Worm (Caenorhabditis elegans) whole organism, L4 larva: ENCODE measurements around the gene F53C11.9.

ENCODE experiments used
- F10B5.3 ChIP-seq: sonication (generic microtip); optimal IDR thresholded peaks from 2 replicates; lab custom pipeline; 2016; ENCODE audit warnings: mild to moderate bottlenecking, missing genetic modification characterization, missing compliant biosample characterization
- F37D6.2 ChIP-seq: sonication (generic microtip); optimal IDR thresholded peaks from 2 replicates; lab custom pipeline; 2016; ENCODE audit warnings: mild to moderate bottlenecking, missing genetic modification characterization, missing compliant biosample characterization
- Y5F2A.4 ChIP-seq: fragments of 200-800 bp; sonication (Bioruptor generic); optimal IDR thresholded peaks from 2 replicates; lab custom pipeline; 2018; ENCODE audit warnings: mild to moderate bottlenecking, missing genetic modification characterization, missing compliant biosample characterization
- Y75B8A.6 ChIP-seq: fragments of 200-800 bp; sonication (Bioruptor generic); IDR thresholded peaks from 2 replicates; pipeline ENCODE4 v1.3.6; 2022; ENCODE audit warnings: missing genetic modification reagents, missing genetic modification characterization, missing compliant biosample characterization
- ZK546.5 ChIP-seq, 2 experiments: sonication (generic microtip); optimal IDR thresholded peaks; 2 replicates each; lab custom pipeline; 2017; ENCODE audit warnings: missing biosample characterization in 2 of 2, missing genetic modification characterization in 2 of 2
- aha-1 ChIP-seq: fragments of 150-350 bp; peaks from one replicate; lab custom pipeline; 2014; ENCODE audit warnings: missing biosample characterization, missing genetic modification characterization
- ama-1 ChIP-seq: fragments of 150-350 bp; optimal IDR thresholded peaks from 2 replicates; lab custom pipeline; 2014; ENCODE audit warnings: inconsistent platforms, mixed read lengths
- arid-1 ChIP-seq: fragments of 200-800 bp; sonication (Bioruptor generic); conservative IDR thresholded peaks from 2 replicates; pipeline ENCODE4 v1.3.6; 2022; ENCODE audit warnings: missing genetic modification reagents, missing genetic modification characterization, missing compliant biosample characterization
- ceh-44 ChIP-seq: fragments of 200-800 bp; sonication (Bioruptor generic); IDR thresholded peaks from 2 replicates; pipeline ENCODE4 v1.3.6; 2022; ENCODE audit warnings: missing genetic modification reagents, missing genetic modification characterization, missing compliant biosample characterization
- ceh-62 ChIP-seq: sonication (generic microtip); optimal IDR thresholded peaks from 2 replicates; lab custom pipeline; 2017; ENCODE audit warnings: missing biosample characterization, missing genetic modification characterization
- daf-12 ChIP-seq: fragments of 150-350 bp; optimal IDR thresholded peaks from 2 replicates; lab custom pipeline; 2014; ENCODE audit warnings: missing biosample characterization, missing genetic modification reagents, missing genetic modification characterization
- daf-16 ChIP-seq, 3 experiments: sonication (generic microtip); optimal IDR thresholded peaks; 2 replicates each; lab custom pipeline; 2016 to 2017; ENCODE audit warnings: missing genetic modification characterization in 3 of 3, missing genetic modification reagents in 3 of 3, mild to moderate bottlenecking in 2 of 3, missing compliant biosample characterization in 2 of 3, missing biosample characterization in 1 of 3, moderate library complexity in 1 of 3
- dmd-6 ChIP-seq: fragments of 200-800 bp; sonication (Bioruptor generic); IDR thresholded peaks from 2 replicates; pipeline ENCODE4 v1.3.6; 2022; ENCODE audit warnings: missing genetic modification reagents, missing genetic modification characterization, missing compliant biosample characterization
- dmd-9 ChIP-seq: fragments of 200-800 bp; sonication (Bioruptor generic); IDR thresholded peaks from 2 replicates; pipeline ENCODE4 v1.3.6; 2022; ENCODE audit warnings: missing genetic modification reagents, missing genetic modification characterization, missing compliant biosample characterization
- duxl-1 ChIP-seq: sonication (generic microtip); optimal IDR thresholded peaks from 2 replicates; lab custom pipeline; 2016; ENCODE audit warnings: mild to moderate bottlenecking, missing genetic modification characterization, moderate library complexity, missing compliant biosample characterization; ENCODE audit not compliant: poor library complexity
- dve-1 ChIP-seq: sonication (generic microtip); optimal IDR thresholded peaks from 2 replicates; lab custom pipeline; 2017; ENCODE audit warnings: antibody characterized with exemption, mild to moderate bottlenecking, missing genetic modification characterization, missing compliant biosample characterization; ENCODE audit not compliant: insufficient read depth
- egl-27 ChIP-seq: sonication (generic microtip); optimal IDR thresholded peaks from 3 replicates; lab custom pipeline; 2017; ENCODE audit warnings: missing biosample characterization, missing genetic modification reagents, missing genetic modification characterization
- egl-43 ChIP-seq: fragments of 200-800 bp; sonication (Bioruptor generic); IDR thresholded peaks from 2 replicates; pipeline ENCODE4 v1.3.6; 2022; ENCODE audit warnings: missing genetic modification reagents, missing genetic modification characterization, missing compliant biosample characterization
- fkh-10 ChIP-seq: fragments of 150-350 bp; optimal IDR thresholded peaks from 2 replicates; lab custom pipeline; 2014; ENCODE audit warnings: missing biosample characterization, missing genetic modification reagents, missing genetic modification characterization
- lim-7 ChIP-seq: fragments of 200-800 bp; sonication (Bioruptor generic); IDR thresholded peaks from 2 replicates; pipeline ENCODE4 v1.3.6; 2022; ENCODE audit warnings: missing genetic modification characterization, missing compliant biosample characterization
- lin-13 ChIP-seq: fragments of 150-350 bp; optimal IDR thresholded peaks from 2 replicates; lab custom pipeline; 2014; ENCODE audit warnings: missing biosample characterization, missing genetic modification reagents, missing genetic modification characterization
- lin-29 ChIP-seq: fragments of 200-800 bp; sonication (Bioruptor generic); IDR thresholded peaks from 2 replicates; pipeline ENCODE4 v1.3.6; 2022; ENCODE audit warnings: missing genetic modification reagents, missing genetic modification characterization, missing compliant biosample characterization
- lir-3 ChIP-seq: sonication (generic microtip); optimal IDR thresholded peaks from 2 replicates; lab custom pipeline; 2016; ENCODE audit warnings: mild to moderate bottlenecking, missing genetic modification characterization, missing compliant biosample characterization
- madf-5 ChIP-seq, 2 experiments: fragments of 200-800 bp; sonication (Bioruptor generic); IDR thresholded peaks; 2 replicates each; pipeline ENCODE4 v1.3.6; 2022; ENCODE audit warnings: missing compliant biosample characterization in 2 of 2, missing genetic modification characterization in 2 of 2
- mdt-29 ChIP-seq: fragments of 200-800 bp; sonication (Bioruptor generic); IDR thresholded peaks from 2 replicates; pipeline ENCODE4 v1.3.6; 2022; ENCODE audit warnings: missing genetic modification reagents, missing genetic modification characterization, missing compliant biosample characterization
- nhr-102 ChIP-seq: sonication (generic microtip); optimal IDR thresholded peaks from 2 replicates; lab custom pipeline; 2016; ENCODE audit warnings: mild to moderate bottlenecking, missing genetic modification characterization, moderate library complexity, missing compliant biosample characterization
- nhr-111 ChIP-seq: fragments of 200-800 bp; sonication (Bioruptor generic); optimal IDR thresholded peaks from 2 replicates; lab custom pipeline; 2018; ENCODE audit warnings: mild to moderate bottlenecking, missing genetic modification characterization, missing compliant biosample characterization
- nhr-28 ChIP-seq: fragments of 150-350 bp; optimal IDR thresholded peaks from 2 replicates; lab custom pipeline; 2014; ENCODE audit warnings: missing biosample characterization, missing genetic modification characterization
- nhr-6 ChIP-seq: fragments of 150-350 bp; optimal IDR thresholded peaks from 2 replicates; lab custom pipeline; 2014; ENCODE audit warnings: missing biosample characterization, missing genetic modification characterization
- pha-4 ChIP-seq, 2 experiments: fragments of 150-350 bp in 1 of 2; fragments of 200-800 bp in 1 of 2; sonication (Bioruptor generic) in 1 of 2; IDR thresholded peaks in 1 of 2; optimal IDR thresholded peaks in 1 of 2; 2 replicates each; pipeline versions ENCODE4 v1.3.6 to Lab custom; 2014 to 2022; ENCODE audit warnings: missing genetic modification characterization in 2 of 2, missing genetic modification reagents in 2 of 2, missing biosample characterization in 1 of 2, missing compliant biosample characterization in 1 of 2
- php-3 ChIP-seq: fragments of 200-800 bp; sonication (Bioruptor generic); IDR thresholded peaks from 2 replicates; pipeline ENCODE4 v1.3.6; 2022; ENCODE audit warnings: missing genetic modification reagents, missing genetic modification characterization, missing compliant biosample characterization
- pqm-1 ChIP-seq: sonication (generic microtip); optimal IDR thresholded peaks from 2 replicates; lab custom pipeline; 2017; ENCODE audit warnings: missing biosample characterization, missing genetic modification characterization
- rbr-2 ChIP-seq: sonication (generic microtip); optimal IDR thresholded peaks from 2 replicates; lab custom pipeline; 2016; ENCODE audit warnings: missing genotype, missing genetic modification characterization, missing compliant biosample characterization
- saeg-2 ChIP-seq: fragments of 200-800 bp; sonication (Bioruptor generic); IDR thresholded peaks from 2 replicates; pipeline ENCODE4 v1.3.6; 2022; ENCODE audit warnings: missing genetic modification reagents, missing genetic modification characterization, missing compliant biosample characterization
- sdz-12 ChIP-seq: fragments of 200-800 bp; sonication (Bioruptor generic); optimal IDR thresholded peaks from 2 replicates; lab custom pipeline; 2018; ENCODE audit warnings: mild to moderate bottlenecking, missing genetic modification characterization, missing compliant biosample characterization
- skn-1 ChIP-seq: fragments of 150-350 bp; optimal IDR thresholded peaks from 2 replicates; lab custom pipeline; 2014; ENCODE audit warnings: missing biosample characterization, missing genetic modification characterization
- snpc-1.2 ChIP-seq: fragments of 200-800 bp; sonication (Bioruptor generic); IDR thresholded peaks from 2 replicates; pipeline ENCODE4 v1.3.6; 2022; ENCODE audit warnings: missing genetic modification reagents, missing genetic modification characterization, missing compliant biosample characterization
- spr-1 ChIP-seq: sonication (generic microtip); optimal IDR thresholded peaks from 2 replicates; lab custom pipeline; 2016; ENCODE audit warnings: mild to moderate bottlenecking, missing genetic modification characterization, missing compliant biosample characterization
- tag-97 ChIP-seq: fragments of 200-800 bp; sonication (Bioruptor generic); IDR thresholded peaks from 2 replicates; pipeline ENCODE4 v1.3.6; 2022; ENCODE audit warnings: missing genetic modification characterization, missing compliant biosample characterization
- unc-62 ChIP-seq, 3 experiments: fragments of 150-350 bp in 1 of 3; sonication (generic microtip); optimal IDR thresholded peaks in 2 of 3; peaks in 1 of 3; 1 replicate in 1 of 3; 2 replicates in 2 of 3; lab custom pipeline; 2014 to 2017; ENCODE audit warnings: missing biosample characterization in 3 of 3, missing genetic modification characterization in 3 of 3, missing genetic modification reagents in 3 of 3, missing genotype in 1 of 3
- zag-1 ChIP-seq: fragments of 150-350 bp; optimal IDR thresholded peaks from 2 replicates; lab custom pipeline; 2014; ENCODE audit warnings: missing biosample characterization, missing genetic modification characterization
- zip-11 ChIP-seq: fragments of 200-800 bp; sonication (Bioruptor generic); IDR thresholded peaks from 2 replicates; pipeline ENCODE4 v1.3.6; 2022; ENCODE audit warnings: missing genetic modification characterization, missing compliant biosample characterization
- zip-2 ChIP-seq: fragments of 150-350 bp; optimal IDR thresholded peaks from 2 replicates; lab custom pipeline; 2014; ENCODE audit warnings: missing biosample characterization, missing genetic modification characterization
- ztf-7 ChIP-seq: fragments of 150-350 bp; optimal IDR thresholded peaks from 2 replicates; lab custom pipeline; 2014; ENCODE audit warnings: missing biosample characterization, missing genetic modification characterization

F53C11.9 gene

ce11 chrV:13775529-13775928, 2.3 kb upstream of the F53C11.9 start, which contains the start of gene F53C11.1:
Gene F53C11.1, plus strand, starts transcription at chrV:13775796.
- TF ChIP-seq ZK546.5 (tag; optimal IDR thresholded peaks at IDR 0.05; lab: Kevin White, UChicago) (no peak), pha-4 (GFP tag; IDR thresholded peaks at IDR 0.05; lab: Robert Waterston, UW) (no peak), pha-4 (tag; optimal IDR thresholded peaks at IDR 0.05; lab: Kevin White, UChicago) (no peak), dmd-6 (GFP tag; lab: Robert Waterston, UW) (peak; percentile 34; the same call in 1 of the 2 replicates), arid-1 (GFP tag; lab: Robert Waterston, UW) (no peak), Y75B8A.6 (no peak), ama-1 (lab: Kevin White, UChicago) (no peak), daf-12 (tag; lab: Kevin White, UChicago) (no peak), egl-27 (tag; lab: Kevin White, UChicago) (no peak), zag-1 (tag; lab: Kevin White, UChicago) (no peak), F37D6.2 (tag; lab: Kevin White, UChicago) (no peak), tag-97 (GFP tag; lab: Robert Waterston, UW) (no peak), lin-29 (GFP tag; lab: Robert Waterston, UW) (no peak), egl-43 (no peak), nhr-102 (tag; lab: Kevin White, UChicago) (no peak), ceh-44 (GFP tag; lab: Robert Waterston, UW) (no peak), sdz-12 (GFP tag; lab: Kevin White, UChicago) (no peak), ceh-62 (tag; lab: Kevin White, UChicago) (no peak), nhr-6 (tag; lab: Kevin White, UChicago) (no peak), dve-1 (tag; lab: Kevin White, UChicago) (no peak), pqm-1 (tag; lab: Kevin White, UChicago) (peak; percentile 7), skn-1 (tag; lab: Kevin White, UChicago) (no peak), dmd-9 (GFP tag; lab: Robert Waterston, UW) (no peak), zip-11 (GFP tag; lab: Robert Waterston, UW) (no peak), lir-3 (tag; lab: Kevin White, UChicago) (no peak), ztf-7 (tag; lab: Kevin White, UChicago) (no peak), nhr-111 (no peak), nhr-28 (tag; lab: Kevin White, UChicago) (peak; percentile 19), saeg-2 (GFP tag; lab: Robert Waterston, UW) (no peak), rbr-2 (tag; lab: Kevin White, UChicago) (no peak), aha-1 (peak; percentile 77), lim-7 (GFP tag; lab: Robert Waterston, UW) (no peak), php-3 (no peak), unc-62 (GFP tag; optimal IDR thresholded peaks at IDR 0.05 in 1 of 2; lab: Kevin White, UChicago) (peak in 1 of 2 experiments; percentile 19), unc-62 (tag; optimal IDR thresholded peaks at IDR 0.05; lab: Kevin White, UChicago) (no peak), spr-1 (tag; lab: Kevin White, UChicago) (no peak), daf-16 (GFP tag; optimal IDR thresholded peaks at IDR 0.05; lab: Kevin White, UChicago) (no peak), daf-16 (tag; optimal IDR thresholded peaks at IDR 0.05; lab: Kevin White, UChicago) (no peak), snpc-1.2 (GFP tag; lab: Robert Waterston, UW) (no peak), duxl-1 (tag; lab: Kevin White, UChicago) (no peak), Y5F2A.4 (no peak), madf-5 (GFP tag; IDR thresholded peaks at IDR 0.05; lab: Robert Waterston, UW) (no peak), fkh-10 (GFP tag; lab: Kevin White, UChicago) (no peak), zip-2 (tag; lab: Kevin White, UChicago) (no peak), F10B5.3 (tag; lab: Kevin White, UChicago) (no peak), lin-13 (no peak), mdt-29 (GFP tag; lab: Robert Waterston, UW) (no peak)
